Worm (Caenorhabditis elegans) whole organism, late embryonic: ENCODE measurements around the gene chil-6.
"Not testable (repeated sequence)": the region's sequence is repeated elsewhere in the genome, so short reads cannot be mapped to it uniquely, and the experiment has no call there.

Experiments used
- F13H6.1 ChIP-seq: sonication (generic microtip); optimal IDR thresholded peaks from 2 replicates; lab custom pipeline; 2016; ENCODE audit warnings: missing genetic modification characterization, missing compliant biosample characterization
- K02D7.2 ChIP-seq: sonication (generic microtip); optimal IDR thresholded peaks from 2 replicates; lab custom pipeline; 2017; ENCODE audit warnings: mild to moderate bottlenecking, missing genetic modification characterization, missing compliant biosample characterization
- K09A11.1 ChIP-seq: sonication (generic microtip); optimal IDR thresholded peaks from 2 replicates; lab custom pipeline; 2017; ENCODE audit warnings: antibody characterized with exemption, mild to moderate bottlenecking, missing genetic modification characterization, missing compliant biosample characterization; ENCODE audit not compliant: insufficient read depth
- T23F11.4 ChIP-seq: fragments of 200-800 bp; sonication (Bioruptor generic); optimal IDR thresholded peaks from 2 replicates; lab custom pipeline; 2018; ENCODE audit warnings: mild to moderate bottlenecking, missing genetic modification characterization, missing compliant biosample characterization
- ahr-1 ChIP-seq: sonication (generic microtip); optimal IDR thresholded peaks from 2 replicates; lab custom pipeline; 2016; ENCODE audit warnings: missing genetic modification characterization, missing compliant biosample characterization
- ama-1 ChIP-seq: fragments of 150-350 bp; optimal IDR thresholded peaks from 2 replicates; lab custom pipeline; 2014
- ceh-19 ChIP-seq: fragments of 200-800 bp; sonication (Bioruptor generic); optimal IDR thresholded peaks from 2 replicates; lab custom pipeline; 2018; ENCODE audit warnings: mild to moderate bottlenecking, missing genetic modification characterization, missing compliant biosample characterization
- ceh-22 ChIP-seq: sonication (generic microtip); optimal IDR thresholded peaks from 2 replicates; lab custom pipeline; 2017; ENCODE audit warnings: missing biosample characterization, missing genetic modification characterization
- ceh-24 ChIP-seq: sonication (generic microtip); optimal IDR thresholded peaks from 2 replicates; lab custom pipeline; 2016; ENCODE audit warnings: mild to moderate bottlenecking, missing genetic modification characterization, missing compliant biosample characterization
- ceh-31 ChIP-seq: sonication (generic microtip); optimal IDR thresholded peaks from 2 replicates; lab custom pipeline; 2016; ENCODE audit warnings: missing genetic modification characterization, missing compliant biosample characterization
- ceh-45 ChIP-seq: fragments of 200-800 bp; sonication (Bioruptor generic); IDR thresholded peaks from 2 replicates; pipeline ENCODE4 v1.3.6; 2022; ENCODE audit warnings: missing genetic modification reagents, missing genetic modification characterization, missing compliant biosample characterization
- ceh-48 ChIP-seq: sonication (generic microtip); optimal IDR thresholded peaks from 2 replicates; lab custom pipeline; 2016; ENCODE audit warnings: missing genetic modification characterization, inconsistent platforms, missing compliant biosample characterization
- che-1 ChIP-seq: sonication (generic microtip); optimal IDR thresholded peaks from 2 replicates; lab custom pipeline; 2016; ENCODE audit warnings: mild to moderate bottlenecking, missing genetic modification characterization, missing compliant biosample characterization
- elt-2 ChIP-seq: sonication (generic microtip); optimal IDR thresholded peaks from 2 replicates; lab custom pipeline; 2016; ENCODE audit warnings: missing genetic modification reagents, missing genetic modification characterization, missing compliant biosample characterization
- elt-4 ChIP-seq: sonication (generic microtip); optimal IDR thresholded peaks from 2 replicates; lab custom pipeline; 2016; ENCODE audit warnings: missing genetic modification characterization, missing compliant biosample characterization
- eyg-1 ChIP-seq: sonication (generic microtip); optimal IDR thresholded peaks from 2 replicates; lab custom pipeline; 2016; ENCODE audit warnings: missing genotype, missing genetic modification characterization, missing compliant biosample characterization
- fax-1 ChIP-seq: sonication (generic microtip); optimal IDR thresholded peaks from 2 replicates; lab custom pipeline; 2016; ENCODE audit warnings: missing genotype, missing genetic modification characterization, missing compliant biosample characterization
- fkh-10 ChIP-seq: fragments of 150-350 bp; optimal IDR thresholded peaks from 2 replicates; lab custom pipeline; 2014; ENCODE audit warnings: missing biosample characterization, missing genetic modification reagents, missing genetic modification characterization
- fkh-6 ChIP-seq: sonication (generic microtip); optimal IDR thresholded peaks from 2 replicates; lab custom pipeline; 2016; ENCODE audit warnings: missing genetic modification characterization, missing compliant biosample characterization
- hlh-6 ChIP-seq: sonication (generic microtip); optimal IDR thresholded peaks from 2 replicates; lab custom pipeline; 2016; ENCODE audit warnings: missing genotype, missing genetic modification characterization, missing compliant biosample characterization
- lin-11 ChIP-seq: fragments of 200-800 bp; sonication (Bioruptor generic); optimal IDR thresholded peaks from 2 replicates; lab custom pipeline; 2018; ENCODE audit warnings: mild to moderate bottlenecking, missing genetic modification characterization, missing compliant biosample characterization
- nfya-1 ChIP-seq: sonication (generic microtip); optimal IDR thresholded peaks from 2 replicates; lab custom pipeline; 2017; ENCODE audit warnings: missing genetic modification characterization, mild to moderate bottlenecking, missing compliant biosample characterization, antibody characterized with exemption, moderate library complexity
- nhr-11 ChIP-seq: fragments of 150-350 bp; optimal IDR thresholded peaks from 2 replicates; lab custom pipeline; 2014; ENCODE audit warnings: missing biosample characterization, missing genetic modification characterization
- pat-9 ChIP-seq: fragments of 200-800 bp; sonication (Bioruptor generic); optimal IDR thresholded peaks from 2 replicates; lab custom pipeline; 2018; ENCODE audit warnings: mild to moderate bottlenecking, missing genetic modification characterization, moderate library complexity, missing compliant biosample characterization
- pha-2 ChIP-seq: sonication (generic microtip); optimal IDR thresholded peaks from 2 replicates; lab custom pipeline; 2017; ENCODE audit warnings: mild to moderate bottlenecking, missing genetic modification characterization, missing compliant biosample characterization
- pqm-1 ChIP-seq: sonication (generic microtip); optimal IDR thresholded peaks from 2 replicates; lab custom pipeline; 2016; ENCODE audit warnings: missing genetic modification characterization, missing compliant biosample characterization
- rnt-1 ChIP-seq: sonication (generic microtip); optimal IDR thresholded peaks from 2 replicates; lab custom pipeline; 2016; ENCODE audit warnings: missing genetic modification characterization, missing compliant biosample characterization
- sox-2 ChIP-seq: fragments of 200-800 bp; sonication (Bioruptor generic); IDR thresholded peaks from 2 replicates; pipeline ENCODE4 v1.3.6; 2022; ENCODE audit warnings: missing genetic modification reagents, missing genetic modification characterization, missing compliant biosample characterization
- sox-4 ChIP-seq: sonication (generic microtip); optimal IDR thresholded peaks from 2 replicates; lab custom pipeline; 2017; ENCODE audit warnings: mild to moderate bottlenecking, missing genetic modification characterization, inconsistent platforms, missing compliant biosample characterization
- tbx-2 ChIP-seq: sonication (generic microtip); optimal IDR thresholded peaks from 2 replicates; lab custom pipeline; 2016; ENCODE audit warnings: missing genetic modification characterization, missing compliant biosample characterization
- tbx-7 ChIP-seq: sonication (generic microtip); optimal IDR thresholded peaks from 2 replicates; lab custom pipeline; 2016; ENCODE audit warnings: missing genotype, missing genetic modification characterization, missing compliant biosample characterization
- unc-42 ChIP-seq: sonication (generic microtip); optimal IDR thresholded peaks from 2 replicates; lab custom pipeline; 2016; ENCODE audit warnings: missing genotype, missing genetic modification characterization, missing compliant biosample characterization
- zip-5 ChIP-seq: sonication (generic microtip); optimal IDR thresholded peaks from 2 replicates; lab custom pipeline; 2016; ENCODE audit warnings: missing genetic modification characterization, missing compliant biosample characterization

Gene chil-6

ce11 chrII:9868698-9869097 is 11.0 kb upstream of the chil-6 start, which contains the start of gene old-1:
Gene old-1, minus strand, starts transcription at chrII:9868747.
- TF ChIP-seq nfya-1 (tag; lab: Kevin White, UChicago) = peak; percentile 65
- no peak for TF ChIP-seq K09A11.1
- TF ChIP-seq, all 69 proteins: peak for 1

- TF ChIP-seq pha-2 (tag; lab: Kevin White, UChicago) (no peak), lin-11 (tag; lab: Kevin White, UChicago) (no peak), fkh-6 (no peak), pat-9 (tag; lab: Kevin White, UChicago) (no peak), ceh-19 (GFP tag; lab: Kevin White, UChicago) (no peak), fax-1 (tag; lab: Kevin White, UChicago) (no peak), ceh-22 (tag; lab: Kevin White, UChicago) (no peak), ahr-1 (tag; lab: Kevin White, UChicago) (no peak), T23F11.4 (GFP tag; lab: Kevin White, UChicago) (no peak), sox-4 (no peak), tbx-2 (tag; lab: Kevin White, UChicago) (no peak), eyg-1 (tag; lab: Kevin White, UChicago) (no peak), ama-1 (lab: Kevin White, UChicago) (no peak)
Measured at ce11 chrII:9868207-9868606, 10.5 kb upstream of the chil-6 start.

ce11 chrII:9866378-9866777 is 8.7 kb upstream of the chil-6 start, which contains the start of gene chil-1:
Gene chil-1, minus strand, starts transcription at chrII:9866478.
- not testable (repeated sequence) for TF ChIP-seq fax-1, pat-9, pha-2 (tag; lab: Kevin White, UChicago)

- TF ChIP-seq ama-1 (lab: Kevin White, UChicago) = no peak
- no peak for TF ChIP-seq hlh-6
- TF ChIP-seq zip-5 = no peak
- TF ChIP-seq fkh-10 (GFP tag; lab: Kevin White, UChicago) = no peak
- TF ChIP-seq rnt-1 = no peak
Measured at ce11 chrII:9862147-9862546, 4.5 kb upstream of the chil-6 start, which contains the start of gene C08H9.18. Gene C08H9.18, minus strand, starts transcription at chrII:9862247.

- TF ChIP-seq ceh-31 (tag; lab: Kevin White, UChicago) (no peak), eyg-1 (tag; lab: Kevin White, UChicago) (no peak), nhr-11 (peak; percentile 48)
- TF ChIP-seq, all 69 proteins: peak for 1
Measured at ce11 chrII:9861394-9861793, 3.7 kb upstream of the chil-6 start, which contains the start of gene chil-3. Gene chil-3, minus strand, starts transcription at chrII:9861494.

ce11 chrII:9859575-9859974 is 1.9 kb upstream of the chil-6 start, which contains the start of gene chil-5:
Gene chil-5, minus strand, starts transcription at chrII:9859675.
- TF ChIP-seq hlh-6 (no peak), zip-5 (no peak), F13H6.1 (tag; lab: Kevin White, UChicago) (no peak), ceh-24 (tag; lab: Kevin White, UChicago) (no peak), sox-2 (GFP tag; lab: Robert Waterston, UW) (no peak), tbx-7 (tag; lab: Kevin White, UChicago) (no peak), pat-9 (tag; lab: Kevin White, UChicago) (no peak), ceh-45 (no peak), K02D7.2 (tag; lab: Kevin White, UChicago) (no peak), elt-2 (no peak), unc-42 (tag; lab: Kevin White, UChicago) (no peak), fkh-6 (no peak), sox-4 (no peak), ceh-48 (no peak), tbx-2 (tag; lab: Kevin White, UChicago) (no peak), pqm-1 (tag; lab: Kevin White, UChicago) (no peak), elt-4 (tag; lab: Kevin White, UChicago) (no peak), che-1 (no peak), nfya-1 (tag; lab: Kevin White, UChicago) (no peak)
- TF ChIP-seq, all 69 proteins: peak for 0
